Worm (Caenorhabditis elegans) whole organism, late embryonic: Measurements from ENCODE around the gene srh-44.

Experiments
- F13H6.1 ChIP-seq: sonication (generic microtip); optimal IDR thresholded peaks from 2 replicates; lab custom pipeline; 2016; ENCODE audit warnings: missing genetic modification characterization, missing compliant biosample characterization
- K02D7.2 ChIP-seq: sonication (generic microtip); optimal IDR thresholded peaks from 2 replicates; lab custom pipeline; 2017; ENCODE audit warnings: mild to moderate bottlenecking, missing genetic modification characterization, missing compliant biosample characterization
- T23F11.4 ChIP-seq: fragments of 200-800 bp; sonication (Bioruptor generic); optimal IDR thresholded peaks from 2 replicates; lab custom pipeline; 2018; ENCODE audit warnings: mild to moderate bottlenecking, missing genetic modification characterization, missing compliant biosample characterization
- ama-1 ChIP-seq: fragments of 150-350 bp; optimal IDR thresholded peaks from 2 replicates; lab custom pipeline; 2014
- ceh-14 ChIP-seq: sonication (generic microtip); optimal IDR thresholded peaks from 2 replicates; lab custom pipeline; 2016; ENCODE audit warnings: missing genotype, missing genetic modification characterization, missing compliant biosample characterization
- ceh-18 ChIP-seq: sonication (generic microtip); optimal IDR thresholded peaks from 2 replicates; lab custom pipeline; 2016; ENCODE audit warnings: missing genetic modification characterization, missing compliant biosample characterization
- ceh-24 ChIP-seq: sonication (generic microtip); optimal IDR thresholded peaks from 2 replicates; lab custom pipeline; 2016; ENCODE audit warnings: mild to moderate bottlenecking, missing genetic modification characterization, missing compliant biosample characterization
- ceh-30 ChIP-seq: fragments of 150-350 bp; optimal IDR thresholded peaks from 2 replicates; lab custom pipeline; 2014; ENCODE audit warnings: missing biosample characterization, missing genetic modification characterization
- ceh-31 ChIP-seq: sonication (generic microtip); optimal IDR thresholded peaks from 2 replicates; lab custom pipeline; 2016; ENCODE audit warnings: missing genetic modification characterization, missing compliant biosample characterization
- ceh-34 ChIP-seq: sonication (generic microtip); optimal IDR thresholded peaks from 2 replicates; lab custom pipeline; 2016; ENCODE audit warnings: mild to moderate bottlenecking, missing genetic modification characterization, missing compliant biosample characterization
- ceh-45 ChIP-seq: fragments of 200-800 bp; sonication (Bioruptor generic); IDR thresholded peaks from 2 replicates; pipeline ENCODE4 v1.3.6; 2022; ENCODE audit warnings: missing genetic modification reagents, missing genetic modification characterization, missing compliant biosample characterization
- ceh-48 ChIP-seq: sonication (generic microtip); optimal IDR thresholded peaks from 2 replicates; lab custom pipeline; 2016; ENCODE audit warnings: missing genetic modification characterization, inconsistent platforms, missing compliant biosample characterization
- ceh-6 ChIP-seq: fragments of 200-800 bp; sonication (Bioruptor generic); optimal IDR thresholded peaks from 2 replicates; lab custom pipeline; 2018; ENCODE audit warnings: mild to moderate bottlenecking, missing genetic modification characterization, missing compliant biosample characterization
- ceh-9 ChIP-seq: sonication (generic microtip); optimal IDR thresholded peaks from 2 replicates; lab custom pipeline; 2016; ENCODE audit warnings: mild to moderate bottlenecking, missing genetic modification characterization, inconsistent platforms, missing compliant biosample characterization
- che-1 ChIP-seq: sonication (generic microtip); optimal IDR thresholded peaks from 2 replicates; lab custom pipeline; 2016; ENCODE audit warnings: mild to moderate bottlenecking, missing genetic modification characterization, missing compliant biosample characterization
- dmd-4 ChIP-seq: sonication (generic microtip); optimal IDR thresholded peaks from 2 replicates; lab custom pipeline; 2016; ENCODE audit warnings: borderline replicate concordance, missing genetic modification characterization, missing compliant biosample characterization
- dve-1 ChIP-seq: sonication (generic microtip); optimal IDR thresholded peaks from 2 replicates; lab custom pipeline; 2017; ENCODE audit warnings: antibody characterized with exemption, mild to moderate bottlenecking, missing genetic modification characterization, missing compliant biosample characterization
- elt-2 ChIP-seq: sonication (generic microtip); optimal IDR thresholded peaks from 2 replicates; lab custom pipeline; 2016; ENCODE audit warnings: missing genetic modification reagents, missing genetic modification characterization, missing compliant biosample characterization
- ets-4 ChIP-seq: sonication (generic microtip); optimal IDR thresholded peaks from 2 replicates; lab custom pipeline; 2016; ENCODE audit warnings: missing genetic modification characterization, missing compliant biosample characterization
- eyg-1 ChIP-seq: sonication (generic microtip); optimal IDR thresholded peaks from 2 replicates; lab custom pipeline; 2016; ENCODE audit warnings: missing genotype, missing genetic modification characterization, missing compliant biosample characterization
- hlh-15 ChIP-seq: sonication (generic microtip); optimal IDR thresholded peaks from 2 replicates; lab custom pipeline; 2016; ENCODE audit warnings: missing genetic modification characterization, missing compliant biosample characterization
- hlh-6 ChIP-seq: sonication (generic microtip); optimal IDR thresholded peaks from 2 replicates; lab custom pipeline; 2016; ENCODE audit warnings: missing genotype, missing genetic modification characterization, missing compliant biosample characterization
- hlh-8 ChIP-seq: sonication (generic microtip); optimal IDR thresholded peaks from 2 replicates; lab custom pipeline; 2016; ENCODE audit warnings: missing genotype, missing genetic modification characterization, missing compliant biosample characterization
- madf-2 ChIP-seq: sonication (generic microtip); optimal IDR thresholded peaks from 2 replicates; lab custom pipeline; 2017; ENCODE audit warnings: missing genetic modification characterization, missing compliant biosample characterization
- nhr-11 ChIP-seq: fragments of 150-350 bp; optimal IDR thresholded peaks from 2 replicates; lab custom pipeline; 2014; ENCODE audit warnings: missing biosample characterization, missing genetic modification characterization
- nhr-232 ChIP-seq: sonication (generic microtip); optimal IDR thresholded peaks from 2 replicates; lab custom pipeline; 2016; ENCODE audit warnings: missing genetic modification characterization, missing compliant biosample characterization
- npax-4 ChIP-seq: sonication (generic microtip); optimal IDR thresholded peaks from 2 replicates; lab custom pipeline; 2016; ENCODE audit warnings: missing genetic modification characterization, missing compliant biosample characterization
- pha-4 ChIP-seq: fragments of 150-350 bp; optimal IDR thresholded peaks from 2 replicates; lab custom pipeline; 2018; ENCODE audit warnings: missing biosample characterization, missing genetic modification reagents, missing genetic modification characterization
- rnt-1 ChIP-seq: sonication (generic microtip); optimal IDR thresholded peaks from 2 replicates; lab custom pipeline; 2016; ENCODE audit warnings: missing genetic modification characterization, missing compliant biosample characterization
- sdc-2 ChIP-seq: sonication (generic microtip); optimal IDR thresholded peaks from 2 replicates; lab custom pipeline; 2016; ENCODE audit warnings: missing genotype, missing genetic modification characterization, missing compliant biosample characterization
- sox-2 ChIP-seq: fragments of 200-800 bp; sonication (Bioruptor generic); IDR thresholded peaks from 2 replicates; pipeline ENCODE4 v1.3.6; 2022; ENCODE audit warnings: missing genetic modification reagents, missing genetic modification characterization, missing compliant biosample characterization
- sox-4 ChIP-seq: sonication (generic microtip); optimal IDR thresholded peaks from 2 replicates; lab custom pipeline; 2017; ENCODE audit warnings: mild to moderate bottlenecking, missing genetic modification characterization, inconsistent platforms, missing compliant biosample characterization
- tbx-2 ChIP-seq: sonication (generic microtip); optimal IDR thresholded peaks from 2 replicates; lab custom pipeline; 2016; ENCODE audit warnings: missing genetic modification characterization, missing compliant biosample characterization
- tbx-7 ChIP-seq: sonication (generic microtip); optimal IDR thresholded peaks from 2 replicates; lab custom pipeline; 2016; ENCODE audit warnings: missing genotype, missing genetic modification characterization, missing compliant biosample characterization
- ttx-3 ChIP-seq: sonication (generic microtip); optimal IDR thresholded peaks from 2 replicates; lab custom pipeline; 2016; ENCODE audit warnings: missing genetic modification reagents, missing genetic modification characterization, missing compliant biosample characterization
- unc-55 ChIP-seq: sonication (generic microtip); optimal IDR thresholded peaks from 2 replicates; lab custom pipeline; 2017; ENCODE audit warnings: missing biosample characterization, missing genetic modification reagents, missing genetic modification characterization
- unc-86 ChIP-seq: sonication (generic microtip); optimal IDR thresholded peaks from 2 replicates; lab custom pipeline; 2016; ENCODE audit warnings: missing genetic modification characterization, missing compliant biosample characterization
- zip-5 ChIP-seq: sonication (generic microtip); optimal IDR thresholded peaks from 2 replicates; lab custom pipeline; 2016; ENCODE audit warnings: missing genetic modification characterization, missing compliant biosample characterization
- ztf-16 ChIP-seq: sonication (generic microtip); optimal IDR thresholded peaks from 2 replicates; lab custom pipeline; 2017; ENCODE audit warnings: missing genetic modification characterization, missing compliant biosample characterization

srh-44 gene

ce11 chrII:11496767-11497166 is 18.1 kb upstream of the srh-44 start, which contains the start of gene emc-5:
Gene emc-5, plus strand, starts transcription at chrII:11496780.
- TF ChIP-seq unc-55 (GFP tag; lab: Kevin White, UChicago) (peak; percentile 14), tbx-2 (tag; lab: Kevin White, UChicago) (no peak), ttx-3 (no peak), ceh-18 (tag; lab: Kevin White, UChicago) (peak; percentile 26)

DNA sequence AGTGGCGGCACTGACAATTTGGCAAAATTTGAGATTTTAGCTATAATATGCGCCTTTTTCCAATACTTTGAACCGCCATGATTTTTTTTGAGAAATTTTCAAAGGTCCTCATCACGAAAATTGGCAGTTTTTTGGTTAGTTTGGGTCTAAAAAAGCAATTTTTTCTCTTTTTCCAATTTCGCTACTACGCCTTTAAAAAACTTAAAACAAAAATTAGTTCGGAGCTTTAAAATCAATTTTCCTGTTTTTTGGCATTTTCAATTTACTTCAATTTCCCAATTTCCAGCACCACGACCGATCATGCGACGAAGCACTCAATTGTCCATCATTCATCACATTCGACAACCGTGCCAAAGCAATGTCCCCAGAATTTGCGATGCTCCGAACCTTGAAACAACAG is 17.5 kb upstream of the srh-44 start, which contains the start of gene B0334.5:
Gene B0334.5, plus strand, starts transcription at position 301 of the 400 bp plus-strand sequence.
- TF ChIP-seq K02D7.2 (tag; lab: Kevin White, UChicago) (no peak), ceh-24 (tag; lab: Kevin White, UChicago) (no peak), hlh-8 (tag; lab: Kevin White, UChicago) (no peak), T23F11.4 (GFP tag; lab: Kevin White, UChicago) (no peak), ets-4 (tag; lab: Kevin White, UChicago) (no peak), npax-4 (tag; lab: Kevin White, UChicago) (no peak), ama-1 (lab: Kevin White, UChicago) (no peak), nhr-232 (no peak), eyg-1 (no peak), sdc-2 (tag; lab: Kevin White, UChicago) (no peak), elt-2 (tag; lab: Kevin White, UChicago) (no peak), ceh-48 (tag; lab: Kevin White, UChicago) (no peak), ceh-9 (tag; lab: Kevin White, UChicago) (no peak), dmd-4 (no peak), ceh-31 (tag; lab: Kevin White, UChicago) (no peak), unc-55 (GFP tag; lab: Kevin White, UChicago) (no peak)

DNA sequence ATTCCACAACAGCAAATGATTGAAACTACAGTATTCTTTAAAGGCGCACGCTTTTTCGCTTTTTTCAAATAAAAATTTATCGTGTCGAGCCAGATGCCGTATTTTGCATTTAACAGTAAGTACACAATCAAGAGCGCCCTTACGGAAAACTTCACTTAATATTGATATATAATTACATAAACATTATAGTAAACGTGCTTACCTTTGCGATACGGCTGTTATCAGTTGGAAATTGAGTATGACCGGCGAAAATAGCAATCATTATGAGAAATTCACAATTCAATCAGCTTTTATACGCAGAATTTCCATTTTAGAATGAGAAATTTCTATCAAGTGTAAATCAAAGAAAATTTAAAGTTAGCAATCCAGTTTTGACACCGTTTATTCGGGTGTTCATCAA is 14.7 kb upstream of the srh-44 start, which contains the start of gene B0334.20:
Gene B0334.20, minus strand, starts transcription at position 262 of the 400 bp plus-strand sequence.
- TF ChIP-seq hlh-8 (tag; lab: Kevin White, UChicago) (no peak), eyg-1 (no peak), ama-1 (lab: Kevin White, UChicago) (no peak), tbx-7 (tag; lab: Kevin White, UChicago) (no peak), pha-4 (tag; lab: Kevin White, UChicago) (no peak), ceh-34 (tag; lab: Kevin White, UChicago) (no peak), nhr-11 (tag; lab: Kevin White, UChicago) (no peak), madf-2 (tag; lab: Kevin White, UChicago) (no peak), ceh-31 (tag; lab: Kevin White, UChicago) (no peak), unc-86 (tag; lab: Kevin White, UChicago) (no peak), F13H6.1 (tag; lab: Kevin White, UChicago) (no peak), ceh-45 (GFP tag; lab: Robert Waterston, UW) (no peak), che-1 (tag; lab: Kevin White, UChicago) (no peak), npax-4 (tag; lab: Kevin White, UChicago) (no peak), nhr-232 (no peak), ztf-16 (tag; lab: Kevin White, UChicago) (no peak), hlh-6 (tag; lab: Kevin White, UChicago) (no peak), sox-2 (GFP tag; lab: Robert Waterston, UW) (no peak), dmd-4 (no peak)

ce11 chrII:11501956-11502355 is 12.9 kb upstream of the srh-44 start:
- TF ChIP-seq eyg-1, result no peak
- no peak for TF ChIP-seq nhr-232
- TF ChIP-seq ceh-6 (GFP tag; lab: Kevin White, UChicago), result no peak
- TF ChIP-seq rnt-1 (tag; lab: Kevin White, UChicago), result no peak
- TF ChIP-seq ceh-31 (tag; lab: Kevin White, UChicago), result no peak
- no peak for TF ChIP-seq ceh-14 (tag; lab: Kevin White, UChicago)
- no peak for TF ChIP-seq ceh-30 (tag; lab: Kevin White, UChicago)
- TF ChIP-seq sox-2 (GFP tag; lab: Robert Waterston, UW), result no peak
- TF ChIP-seq sox-4 (tag; lab: Kevin White, UChicago), result no peak
- TF ChIP-seq dve-1 (tag; lab: Kevin White, UChicago), result no peak
- TF ChIP-seq zip-5 (tag; lab: Kevin White, UChicago), result no peak
- no peak for TF ChIP-seq ttx-3
- TF ChIP-seq hlh-15 (tag; lab: Kevin White, UChicago), result no peak
